Fruit fly (Drosophila melanogaster): ENCODE data around the gene 14-3-3epsilon.

- no peak for TF ChIP-seq usp (GFP tag; optimal IDR thresholded peaks at IDR 0.05)
- no peak for TF ChIP-seq CG8478 (optimal IDR thresholded peaks at IDR 0.05)
- no peak for TF ChIP-seq pan (optimal IDR thresholded peaks at IDR 0.05)
- TF ChIP-seq EcR (GFP tag; optimal IDR thresholded peaks at IDR 0.05) = no peak
Observed at dm6 chr3R:18245044-18245596, 2.8 kb downstream of the 14-3-3epsilon start.
